Worm (Caenorhabditis elegans): ENCODE measurements around the gene srx-137.

DNA sequence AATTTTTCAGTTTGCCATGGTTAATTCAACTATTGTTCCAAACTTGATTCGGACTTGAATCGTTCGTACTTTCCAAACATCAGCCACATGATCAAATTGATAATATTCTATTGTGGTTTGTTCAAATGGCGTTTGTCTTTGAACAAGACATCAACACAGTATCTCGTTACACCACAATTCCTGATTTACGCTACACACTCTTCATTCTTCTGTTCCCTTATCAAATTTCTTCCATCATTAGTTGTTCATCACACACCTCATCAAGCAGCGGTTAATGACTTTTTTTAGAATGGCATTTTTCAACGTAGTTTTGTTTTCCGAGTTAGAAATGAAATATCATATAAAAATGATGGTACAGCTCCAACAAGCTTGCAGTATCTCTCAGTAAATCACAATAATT lies 15.6 kb downstream of the srx-137 start:
- TF ChIP-seq zag-1 (tag; optimal IDR thresholded peaks at IDR 0.05): no peak
- no peak for TF ChIP-seq tbx-2 (tag; optimal IDR thresholded peaks at IDR 0.05)
- no peak for TF ChIP-seq elt-3 (tag; optimal IDR thresholded peaks at IDR 0.05)
- no peak for TF ChIP-seq unc-39 (tag; optimal IDR thresholded peaks at IDR 0.05)
- TF ChIP-seq fkh-10 (GFP tag; optimal IDR thresholded peaks at IDR 0.05): no peak
- no peak for TF ChIP-seq egl-5 (tag; optimal IDR thresholded peaks at IDR 0.05)
- no peak for TF ChIP-seq ama-1 (optimal IDR thresholded peaks at IDR 0.05)
- TF ChIP-seq egl-27 (tag; optimal IDR thresholded peaks at IDR 0.05): no peak

Data from whole organism, L3 larva.